Fruit fly (Drosophila melanogaster) whole organism, adult: ENCODE results near the gene CG13733.

Experiments used
- CG11617 ChIP-seq: fragments of 200-800 bp; sonication (Bioruptor generic); optimal IDR thresholded peaks from 2 replicates; lab custom pipeline; 2017; ENCODE audit warnings: mild to moderate bottlenecking, missing biosample characterization, missing genetic modification reagents, missing genetic modification characterization
- CG14711 ChIP-seq: fragments of 200-800 bp; sonication (Bioruptor generic); optimal IDR thresholded peaks from 2 replicates; lab custom pipeline; 2018; ENCODE audit warnings: missing biosample characterization, mild to moderate bottlenecking, missing genetic modification characterization, moderate library complexity
- CG33017 ChIP-seq: fragments of 200-800 bp; sonication (Bioruptor generic); optimal IDR thresholded peaks from 2 replicates; lab custom pipeline; 2018; ENCODE audit warnings: missing biosample characterization, mild to moderate bottlenecking, missing genetic modification characterization, moderate library complexity
- CG5204 ChIP-seq: fragments of 200-800 bp; sonication (Bioruptor generic); optimal IDR thresholded peaks from 2 replicates; lab custom pipeline; 2016; ENCODE audit warnings: missing biosample characterization, missing genetic modification characterization
- CG7045 ChIP-seq: fragments of 200-800 bp; sonication (Bioruptor generic); optimal IDR thresholded peaks from 2 replicates; lab custom pipeline; 2017; ENCODE audit warnings: missing biosample characterization, mild to moderate bottlenecking, missing genetic modification characterization
- Crg-1 ChIP-seq: fragments of 200-800 bp; sonication (Bioruptor generic); optimal IDR thresholded peaks from 2 replicates; lab custom pipeline; 2016; ENCODE audit warnings: missing biosample characterization, missing genetic modification characterization
- Hr96 ChIP-seq: fragments of 200-800 bp; sonication (Bioruptor generic); optimal IDR thresholded peaks from 2 replicates; lab custom pipeline; 2016; ENCODE audit warnings: missing biosample characterization, missing genetic modification characterization
- Mnt ChIP-seq: fragments of 200-800 bp; sonication (Bioruptor generic); optimal IDR thresholded peaks from 2 replicates; lab custom pipeline; 2016; ENCODE audit warnings: missing biosample characterization, mild to moderate bottlenecking, missing genetic modification characterization
- bab1 ChIP-seq: fragments of 200-800 bp; sonication (Bioruptor generic); optimal IDR thresholded peaks from 3 replicates; lab custom pipeline; 2019; ENCODE audit warnings: missing biosample characterization, mild to moderate bottlenecking, missing genetic modification characterization, moderate library complexity
- cnc ChIP-seq, 2 experiments: fragments of >200 bp; optimal IDR thresholded peaks; 2 replicates each; lab custom pipeline; 2017
- kay ChIP-seq: fragments of 200-800 bp; sonication (Bioruptor generic); peaks from one replicate; lab custom pipeline; 2016; ENCODE audit warnings: missing biosample characterization, missing genetic modification characterization, borderline replicate concordance
- ovo ChIP-seq: fragments of 200-800 bp; sonication (Bioruptor generic); optimal IDR thresholded peaks from 2 replicates; lab custom pipeline; 2016; ENCODE audit warnings: missing biosample characterization, missing genetic modification characterization
- pad ChIP-seq: fragments of 200-800 bp; sonication (Bioruptor generic); optimal IDR thresholded peaks from 3 replicates; lab custom pipeline; 2017; ENCODE audit warnings: missing biosample characterization, missing genetic modification characterization, mild to moderate bottlenecking, moderate library complexity, missing genetic modification reagents
- tj ChIP-seq: fragments of 200-800 bp; sonication (Bioruptor generic); optimal IDR thresholded peaks from 3 replicates; lab custom pipeline; 2017; ENCODE audit warnings: missing biosample characterization, mild to moderate bottlenecking, missing genetic modification characterization, moderate library complexity

DNA sequence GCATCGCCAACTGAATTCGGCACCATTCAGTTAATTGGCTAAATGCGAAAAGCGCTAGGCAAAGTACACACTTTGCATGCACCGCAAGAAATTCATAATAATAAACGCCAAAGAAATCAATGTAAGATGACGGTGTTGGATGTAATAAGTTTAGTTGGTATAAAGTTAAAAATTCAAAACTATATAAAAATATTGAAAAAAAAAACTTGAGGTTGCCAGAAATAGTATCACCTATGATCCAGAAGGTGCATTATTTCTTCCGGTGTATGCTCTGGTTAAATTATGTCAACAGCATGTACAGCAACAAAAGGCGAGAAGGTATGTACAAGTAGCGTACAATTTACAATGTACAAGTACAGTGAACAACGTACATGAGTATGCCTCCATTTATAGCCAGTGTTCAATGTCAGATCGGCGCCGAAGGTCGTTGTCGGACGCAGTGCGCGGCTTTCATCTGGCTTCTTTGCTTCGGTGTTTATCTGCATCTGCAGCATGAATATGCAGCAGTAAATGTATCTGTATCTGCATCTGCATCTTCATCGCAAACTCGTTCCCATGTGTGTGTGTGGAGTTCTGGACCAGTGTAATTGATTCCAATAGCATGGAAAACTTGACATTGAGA is 18.3 kb upstream of the CG13733 start:
- no peak for TF ChIP-seq Crg-1 (GFP tag; lab: Kevin White, UChicago)
- TF ChIP-seq tj (GFP tag; lab: Kevin White, UChicago): no peak
- no peak for TF ChIP-seq CG5204 (GFP tag; lab: Kevin White, UChicago)
- no peak for TF ChIP-seq CG33017
- TF ChIP-seq pad (GFP tag; lab: Kevin White, UChicago): no peak
- TF ChIP-seq Hr96 (GFP tag; lab: Kevin White, UChicago): no peak
- no peak for TF ChIP-seq cnc (optimal IDR thresholded peaks at IDR 0.05; lab: Kevin White, UChicago)
- no peak for TF ChIP-seq bab1
- TF ChIP-seq kay: no peak
- TF ChIP-seq CG7045 (GFP tag; lab: Kevin White, UChicago): no peak
- no peak for TF ChIP-seq CG11617
- TF ChIP-seq Mnt (GFP tag; lab: Kevin White, UChicago): no peak
- no peak for TF ChIP-seq ovo (GFP tag; lab: Kevin White, UChicago)
- no peak for TF ChIP-seq CG14711 (tag; lab: Kevin White, UChicago)
